Fruit fly (Drosophila melanogaster) whole organism, wandering third instar larva: ENCODE data around the gene SCAR.

Experiments
- Abd-B ChIP-seq: fragments of >200 bp; optimal IDR thresholded peaks from 2 replicates; lab custom pipeline; 2017; ENCODE audit warnings: missing biosample characterization, missing genetic modification characterization
- Dif ChIP-seq: fragments of 200-275, 200-300 bp; sonication (Bioruptor generic); optimal IDR thresholded peaks from 2 replicates; lab custom pipeline; 2018; ENCODE audit warnings: missing biosample characterization, missing genetic modification characterization; ENCODE audit not compliant: partially characterized antibody
- Hr78 ChIP-seq: fragments of >200 bp; optimal IDR thresholded peaks from 2 replicates; lab custom pipeline; 2017; ENCODE audit warnings: missing biosample characterization, missing genetic modification characterization
- Myc ChIP-seq: fragments of >200 bp; optimal IDR thresholded peaks from 2 replicates; lab custom pipeline; 2017
- Rel ChIP-seq, 2 experiments: fragments of 200-800 bp; sonication (Bioruptor generic) in 1 of 2; optimal IDR thresholded peaks; 2 replicates in 1 of 2; 3 replicates in 1 of 2; lab custom pipeline; 2016 to 2019; ENCODE audit warnings: mild to moderate bottlenecking in 2 of 2, missing biosample characterization in 2 of 2, missing genetic modification characterization in 2 of 2, moderate library complexity in 1 of 2
- Sp1 ChIP-seq: fragments of 200-800 bp; sonication (Bioruptor generic); optimal IDR thresholded peaks from 3 replicates; lab custom pipeline; 2019; ENCODE audit warnings: missing biosample characterization, mild to moderate bottlenecking, missing genetic modification characterization, moderate library complexity
- Vsx2 ChIP-seq: fragments of 200-300, 225-300 bp; sonication (Bioruptor generic); optimal IDR thresholded peaks from 2 replicates; lab custom pipeline; 2018; ENCODE audit warnings: missing biosample characterization, missing genetic modification characterization; ENCODE audit not compliant: partially characterized antibody
- fru ChIP-seq: fragments of 200-800 bp; sonication (Bioruptor generic); optimal IDR thresholded peaks from 3 replicates; lab custom pipeline; 2016; ENCODE audit warnings: missing biosample characterization, mild to moderate bottlenecking, missing genetic modification characterization
- h ChIP-seq: fragments of 200-800 bp; sonication (Bioruptor generic); optimal IDR thresholded peaks from 3 replicates; lab custom pipeline; 2016; ENCODE audit warnings: missing biosample characterization, mild to moderate bottlenecking, missing genetic modification characterization
- lola ChIP-seq: fragments of >200 bp; optimal IDR thresholded peaks from 2 replicates; lab custom pipeline; 2017; ENCODE audit warnings: missing biosample characterization, missing genetic modification characterization
- psq ChIP-seq: fragments of 200-800 bp; sonication (Bioruptor generic); optimal IDR thresholded peaks from 3 replicates; lab custom pipeline; 2017; ENCODE audit warnings: missing biosample characterization, mild to moderate bottlenecking, missing genetic modification characterization, moderate library complexity
- sv ChIP-seq: fragments of 200-800 bp; sonication (Bioruptor generic); optimal IDR thresholded peaks from 3 replicates; lab custom pipeline; 2016; ENCODE audit warnings: missing biosample characterization, missing genetic modification characterization
- usp ChIP-seq: fragments of >200 bp; optimal IDR thresholded peaks from 2 replicates; lab custom pipeline; 2017; ENCODE audit warnings: missing biosample characterization, missing genetic modification characterization
- woc ChIP-seq: sonication (Bioruptor generic); optimal IDR thresholded peaks from 2 replicates; lab custom pipeline; 2016; ENCODE audit warnings: missing biosample characterization, mild to moderate bottlenecking, missing genetic modification characterization

DNA sequence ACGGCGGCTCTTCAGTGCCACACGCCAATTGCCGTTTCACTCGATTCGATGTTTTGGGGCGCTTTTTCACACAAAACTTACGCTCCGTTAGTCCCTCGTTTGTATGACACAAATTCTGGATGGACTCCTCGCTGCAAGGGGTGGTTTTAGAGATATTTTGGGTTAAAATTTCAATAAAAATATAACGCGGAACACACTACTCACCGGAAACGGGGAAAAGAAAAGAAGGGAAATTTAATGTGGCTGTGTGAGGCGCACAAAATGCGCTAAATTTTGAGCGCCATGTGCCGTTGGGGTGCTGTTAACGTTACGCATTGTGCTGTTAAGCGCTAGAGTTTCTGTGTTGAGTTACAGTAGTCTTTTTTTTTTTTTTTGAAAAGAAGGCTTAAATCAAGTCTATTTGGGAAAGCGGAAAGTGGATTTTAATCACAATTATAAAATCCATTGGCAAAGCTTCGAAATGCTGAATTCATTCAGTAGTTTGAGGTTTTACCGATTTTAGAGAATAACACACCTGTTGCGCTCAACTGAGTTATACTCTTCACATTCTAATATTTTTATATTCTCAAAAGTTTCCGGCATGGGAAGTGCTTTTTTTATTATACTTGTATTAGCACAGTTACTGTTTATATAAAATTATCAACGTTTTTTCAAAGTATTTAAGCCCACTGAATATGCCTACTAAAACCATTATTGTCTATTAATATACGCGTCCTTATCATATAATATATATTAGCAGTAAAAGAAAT lies 27.5 kb downstream of the SCAR start, which contains the start of gene RpL9:
- TF ChIP-seq woc (GFP tag; lab: Kevin White, UChicago) (no peak), fru (GFP tag; lab: Kevin White, UChicago) (no peak), Sp1 (GFP tag; lab: Kevin White, UChicago) (peak; percentile 80), psq (GFP tag; lab: Kevin White, UChicago) (peak; percentile 32), Myc (lab: Kevin White, UChicago) (peak; percentile 59), Dif (GFP tag; lab: Kevin White, UChicago) (no peak), Abd-B (GFP tag; lab: Kevin White, UChicago) (no peak), lola (no peak), h (GFP tag; lab: Kevin White, UChicago) (peak; percentile 62), Hr78 (GFP tag; lab: Kevin White, UChicago) (no peak), Rel (GFP tag; optimal IDR thresholded peaks at IDR 0.05; lab: Kevin White, UChicago) (no peak), Rel (tag; optimal IDR thresholded peaks at IDR 0.05; lab: Kevin White, UChicago) (no peak), Vsx2 (GFP tag; lab: Kevin White, UChicago) (no peak), sv (no peak), usp (GFP tag; lab: Kevin White, UChicago) (no peak)
